Fruit fly (Drosophila melanogaster): ENCODE results near the gene CG18530.

dm6 chr3R:12681275-12681674 is 48.1 kb downstream of the CG18530 start, which contains the start of gene Cyp313a4:
- TF ChIP-seq CG13123 (GFP tag; optimal IDR thresholded peaks at IDR 0.05) (no peak), row (GFP tag; IDR thresholded peaks at IDR 0.05) (no peak), Med (GFP tag) (no peak), ab (GFP tag; optimal IDR thresholded peaks at IDR 0.05) (no peak), CG3281 (GFP tag; optimal IDR thresholded peaks at IDR 0.05) (no peak), tio (GFP tag; optimal IDR thresholded peaks at IDR 0.05) (no peak), danr (GFP tag; IDR thresholded peaks at IDR 0.05) (no peak), ranshi (GFP tag; IDR thresholded peaks at IDR 0.05) (no peak), sqz (GFP tag; optimal IDR thresholded peaks at IDR 0.05) (no peak)

Data from whole organism, embryonic.